Fruit fly (Drosophila melanogaster): ENCODE data around the gene CAH3.

The CAH3 gene

dm6 chrX:8677434-8677833 lies 3.6 kb upstream of the CAH3 start (continued):
- TF ChIP-seq CG15336 (GFP tag; IDR thresholded peaks at IDR 0.05) (peak; percentile 52), CG11902 (GFP tag; optimal IDR thresholded peaks at IDR 0.05) (no peak), CG6276 (GFP tag; optimal IDR thresholded peaks at IDR 0.05) (no peak), dsx (GFP tag; optimal IDR thresholded peaks at IDR 0.05; ENCODE audit: poor library complexity, severe bottlenecking) (peak; percentile 82), Hr39 (GFP tag; optimal IDR thresholded peaks at IDR 0.05) (peak; percentile 57), CG6163 (GFP tag; IDR thresholded peaks at IDR 0.05) (peak; percentile 89), Smox (GFP tag; optimal IDR thresholded peaks at IDR 0.05) (peak; percentile 45), fd59A (GFP tag; optimal IDR thresholded peaks at IDR 0.05) (no peak), vri (GFP tag; optimal IDR thresholded peaks at IDR 0.05) (peak; percentile 9), cyc (GFP tag; optimal IDR thresholded peaks at IDR 0.05) (peak; percentile 35), OdsH (GFP tag; optimal IDR thresholded peaks at IDR 0.05) (peak; percentile 47), CG3919 (GFP tag; optimal IDR thresholded peaks at IDR 0.05) (no peak), acj6 (GFP tag; optimal IDR thresholded peaks at IDR 0.05) (peak; percentile 27), CG34406 (GFP tag; optimal IDR thresholded peaks at IDR 0.05) (no peak), Eip78C (GFP tag) (peak; percentile 98), CG11762 (GFP tag; optimal IDR thresholded peaks at IDR 0.05; ENCODE audit: insufficient read depth) (peak; percentile 2), CG32006 (GFP tag; optimal IDR thresholded peaks at IDR 0.05) (peak; percentile 64), CG9139 (GFP tag; optimal IDR thresholded peaks at IDR 0.05) (no peak), Met (GFP tag; optimal IDR thresholded peaks at IDR 0.05) (peak; percentile 69), CG8319 (GFP tag; optimal IDR thresholded peaks at IDR 0.05) (no peak), Eip93F (GFP tag; optimal IDR thresholded peaks at IDR 0.05) (peak; percentile 76), pdm3 (GFP tag; optimal IDR thresholded peaks at IDR 0.05) (peak; percentile 40)

- TF ChIP-seq pdm3 (GFP tag; optimal IDR thresholded peaks at IDR 0.05) (no peak), salr (GFP tag; optimal IDR thresholded peaks at IDR 0.05) (no peak), CG32006 (GFP tag; optimal IDR thresholded peaks at IDR 0.05) (no peak), fd85E (GFP tag; optimal IDR thresholded peaks at IDR 0.05) (no peak), CG8319 (GFP tag; optimal IDR thresholded peaks at IDR 0.05) (no peak), Met (GFP tag; optimal IDR thresholded peaks at IDR 0.05) (no peak), CG10669 (GFP tag; optimal IDR thresholded peaks at IDR 0.05) (no peak), dac (GFP tag; optimal IDR thresholded peaks at IDR 0.05) (no peak), CG6808 (GFP tag; optimal IDR thresholded peaks at IDR 0.05) (no peak), CG6854 (GFP tag; optimal IDR thresholded peaks at IDR 0.05) (no peak), CG6792 (GFP tag; optimal IDR thresholded peaks at IDR 0.05) (no peak), Ets96B (tag; optimal IDR thresholded peaks at IDR 0.05) (no peak), Sox14 (GFP tag; optimal IDR thresholded peaks at IDR 0.05) (no peak), CG3919 (GFP tag; optimal IDR thresholded peaks at IDR 0.05) (no peak), CG10631 (GFP tag; optimal IDR thresholded peaks at IDR 0.05) (no peak), Sox102F (GFP tag; optimal IDR thresholded peaks at IDR 0.05) (no peak), vri (GFP tag; optimal IDR thresholded peaks at IDR 0.05) (no peak), esn (GFP tag; optimal IDR thresholded peaks at IDR 0.05) (no peak), OdsH (GFP tag; optimal IDR thresholded peaks at IDR 0.05) (no peak), CG11294 (GFP tag; IDR thresholded peaks at IDR 0.05) (no peak), Lpt (GFP tag; optimal IDR thresholded peaks at IDR 0.05) (peak; percentile 18), CG8119 (GFP tag; IDR thresholded peaks at IDR 0.05) (peak; percentile 65; the same call in 2 of the 3 replicates), achi (GFP tag; optimal IDR thresholded peaks at IDR 0.05) (no peak), fkh (GFP tag; optimal IDR thresholded peaks at IDR 0.05) (peak; percentile 30), CG6276 (GFP tag; optimal IDR thresholded peaks at IDR 0.05) (peak; percentile 58), lz (GFP tag; optimal IDR thresholded peaks at IDR 0.05) (no peak), Hr38 (GFP tag; optimal IDR thresholded peaks at IDR 0.05) (no peak), CG6163 (GFP tag; IDR thresholded peaks at IDR 0.05) (peak; percentile 59; the same call in 2 of the 3 replicates), Hr4 (GFP tag; optimal IDR thresholded peaks at IDR 0.05) (peak; percentile 16), Sox15 (GFP tag; optimal IDR thresholded peaks at IDR 0.05) (no peak), CG11902 (GFP tag; optimal IDR thresholded peaks at IDR 0.05) (no peak), CG11762 (GFP tag; optimal IDR thresholded peaks at IDR 0.05; ENCODE audit: insufficient read depth) (no peak), CG31627 (GFP tag; optimal IDR thresholded peaks at IDR 0.05) (no peak), cyc (GFP tag; optimal IDR thresholded peaks at IDR 0.05) (no peak), Hr39 (GFP tag; optimal IDR thresholded peaks at IDR 0.05) (no peak), ss (GFP tag; optimal IDR thresholded peaks at IDR 0.05) (peak in 1 of 2 experiments; percentile 42), Gug (GFP tag; IDR thresholded peaks at IDR 0.05) (no peak), CG4318 (GFP tag; optimal IDR thresholded peaks at IDR 0.05) (no peak), CG9139 (GFP tag; optimal IDR thresholded peaks at IDR 0.05) (peak; percentile 1)
Measured at dm6 chrX:8681822-8682632, 975 bp downstream of the CAH3 start.

Measured in whole organism, prepupa.